Fruit fly (Drosophila melanogaster): ENCODE results near the gene Ugt35B1.

- no peak for TF ChIP-seq Sin3A (optimal IDR thresholded peaks at IDR 0.05)
- TF ChIP-seq ttk (optimal IDR thresholded peaks at IDR 0.05): no peak
- TF ChIP-seq psq (optimal IDR thresholded peaks at IDR 0.05): no peak
- no peak for TF ChIP-seq Myc (optimal IDR thresholded peaks at IDR 0.05)
- TF ChIP-seq h (optimal IDR thresholded peaks at IDR 0.05): no peak
- TF ChIP-seq insv (optimal IDR thresholded peaks at IDR 0.05): no peak
Observed at dm6 chr3R:11160907-11161306, 9.1 kb downstream of the Ugt35B1 start, which contains the start of gene CG4757.
